Fruit fly (Drosophila melanogaster): ENCODE measurements around the gene Sap-r.

Sap-r gene

DNA sequence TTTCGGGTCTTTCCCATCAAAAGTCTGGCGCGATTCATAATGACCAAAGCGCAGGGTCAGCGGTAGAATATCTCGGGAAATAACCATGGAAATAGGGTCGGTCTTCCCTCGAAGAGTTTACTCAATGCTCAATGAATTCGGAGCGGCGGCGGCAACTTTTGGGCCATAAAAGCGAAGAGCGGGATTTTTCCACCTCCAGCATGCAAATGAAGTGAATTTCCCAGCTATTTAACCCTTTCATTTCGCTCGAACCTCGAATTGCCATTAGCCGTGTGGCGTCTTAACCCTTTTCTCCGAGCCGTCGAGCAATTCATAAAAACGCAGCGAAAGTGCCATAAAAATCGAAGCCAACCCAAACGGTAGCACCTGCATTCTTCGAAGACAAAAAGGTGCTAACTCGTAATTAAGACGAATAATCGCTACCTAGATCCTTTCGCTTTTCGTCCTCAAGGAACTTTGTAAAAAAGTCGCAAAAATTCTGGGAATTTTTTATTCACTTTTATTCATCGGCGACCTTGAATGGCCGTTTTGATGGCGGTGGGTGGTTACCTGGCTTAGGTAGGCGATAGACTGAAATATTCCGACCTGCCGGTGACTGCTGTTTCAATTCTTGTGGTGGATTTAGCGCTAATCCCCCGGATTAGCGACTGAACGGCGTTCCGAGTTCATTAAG lies 39.3 kb downstream of the Sap-r start:
- TF ChIP-seq fd85E (GFP tag; optimal IDR thresholded peaks at IDR 0.05): no peak
- no peak for TF ChIP-seq Hr39 (GFP tag; optimal IDR thresholded peaks at IDR 0.05)
- no peak for TF ChIP-seq CG10669 (GFP tag; optimal IDR thresholded peaks at IDR 0.05)
- no peak for TF ChIP-seq CG11902 (GFP tag; optimal IDR thresholded peaks at IDR 0.05)
- TF ChIP-seq CG32006 (GFP tag; optimal IDR thresholded peaks at IDR 0.05): no peak
- no peak for TF ChIP-seq acj6 (GFP tag; optimal IDR thresholded peaks at IDR 0.05)
- TF ChIP-seq achi (GFP tag; optimal IDR thresholded peaks at IDR 0.05): no peak
- TF ChIP-seq Met (GFP tag; optimal IDR thresholded peaks at IDR 0.05): no peak
- no peak for TF ChIP-seq Eip75B (GFP tag; optimal IDR thresholded peaks at IDR 0.05)
- TF ChIP-seq CG16779 (tag; optimal IDR thresholded peaks at IDR 0.05): no peak
- TF ChIP-seq fd59A (GFP tag; optimal IDR thresholded peaks at IDR 0.05): no peak
- no peak for TF ChIP-seq cyc (GFP tag; optimal IDR thresholded peaks at IDR 0.05)
- no peak for TF ChIP-seq CG8119 (GFP tag; IDR thresholded peaks at IDR 0.05)
- TF ChIP-seq ss (GFP tag; optimal IDR thresholded peaks at IDR 0.05): no peak
- TF ChIP-seq CG10631 (GFP tag; optimal IDR thresholded peaks at IDR 0.05): no peak
- TF ChIP-seq Ets21C (GFP tag; optimal IDR thresholded peaks at IDR 0.05): no peak
- TF ChIP-seq CG4318 (GFP tag; optimal IDR thresholded peaks at IDR 0.05): no peak
- TF ChIP-seq Sox102F (GFP tag; optimal IDR thresholded peaks at IDR 0.05): no peak

DNA sequence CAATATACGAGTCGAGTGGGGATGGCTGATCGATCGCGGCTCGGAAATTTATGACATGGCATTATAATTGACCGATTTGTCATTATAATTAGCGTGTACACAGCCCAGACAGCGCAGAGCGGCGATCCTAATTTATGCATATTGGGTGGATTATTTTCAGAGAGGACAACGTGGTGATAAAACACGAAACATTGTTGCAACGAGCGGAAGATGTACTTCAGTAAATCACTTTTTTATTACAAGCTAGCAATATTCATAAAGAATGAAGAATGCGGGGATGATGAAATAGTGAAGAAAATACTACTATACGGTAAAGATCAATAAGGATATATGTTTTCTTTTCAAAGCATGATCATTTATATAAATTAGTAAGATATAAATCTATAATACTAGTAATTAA lies 44.4 kb downstream of the Sap-r start:
- TF ChIP-seq ss (GFP tag; optimal IDR thresholded peaks at IDR 0.05): no peak
- no peak for TF ChIP-seq CG10669 (GFP tag; optimal IDR thresholded peaks at IDR 0.05)
- peak; percentile 92 for TF ChIP-seq dsx (GFP tag; optimal IDR thresholded peaks at IDR 0.05; ENCODE audit: poor library complexity, severe bottlenecking)

DNA sequence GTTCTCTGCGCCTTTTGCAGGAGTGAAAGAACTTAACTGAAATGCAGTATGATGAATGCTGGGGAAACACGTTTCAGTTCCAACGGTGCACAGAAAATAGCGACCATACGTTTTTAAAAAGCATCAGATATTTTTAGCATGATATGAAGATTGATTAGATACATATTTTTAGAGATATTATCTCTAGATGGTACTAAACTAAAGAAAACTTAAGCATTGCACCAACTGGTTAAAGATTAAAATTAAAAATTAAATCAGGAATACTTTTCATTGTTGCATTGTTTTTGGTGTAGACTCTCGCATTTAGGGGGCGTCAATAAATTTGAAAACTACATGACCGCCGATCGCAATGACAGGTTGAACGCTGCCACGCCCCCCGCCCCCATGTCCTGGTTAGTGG lies 45.2 kb downstream of the Sap-r start:
- no peak for TF ChIP-seq Lpt (GFP tag; optimal IDR thresholded peaks at IDR 0.05)
- peak; percentile 81 for TF ChIP-seq Met (GFP tag; optimal IDR thresholded peaks at IDR 0.05)
- TF ChIP-seq CG6854 (GFP tag; optimal IDR thresholded peaks at IDR 0.05): no peak
- TF ChIP-seq pdm3 (GFP tag; optimal IDR thresholded peaks at IDR 0.05): peak; percentile 47
- peak; percentile 3 for TF ChIP-seq fd59A (GFP tag; optimal IDR thresholded peaks at IDR 0.05)
- 0 out of 3 replicates have a peak, but pooled peaks have one; percentile 42 for TF ChIP-seq CG6163 (GFP tag; IDR thresholded peaks at IDR 0.05)
- TF ChIP-seq Eip75B (GFP tag; optimal IDR thresholded peaks at IDR 0.05): peak; percentile 39
- peak; percentile 43 for TF ChIP-seq CG6792 (GFP tag; optimal IDR thresholded peaks at IDR 0.05)
- TF ChIP-seq Eip93F (GFP tag; optimal IDR thresholded peaks at IDR 0.05): no peak
- no peak for TF ChIP-seq CG7368 (GFP tag; optimal IDR thresholded peaks at IDR 0.05)
- peak; percentile 12; the same call in 1 of the 2 replicates for TF ChIP-seq Gug (GFP tag; IDR thresholded peaks at IDR 0.05)
- peak; percentile 61 for TF ChIP-seq Hr39 (GFP tag; optimal IDR thresholded peaks at IDR 0.05)
- TF ChIP-seq eg (GFP tag; IDR thresholded peaks at IDR 0.05): no peak
- no peak for TF ChIP-seq CG6276 (GFP tag; optimal IDR thresholded peaks at IDR 0.05)
- TF ChIP-seq CG9139 (GFP tag; optimal IDR thresholded peaks at IDR 0.05): no peak
- TF ChIP-seq Hr4 (GFP tag; optimal IDR thresholded peaks at IDR 0.05): no peak
- no peak for TF ChIP-seq CG1621 (tag; optimal IDR thresholded peaks at IDR 0.05)
- no peak for TF ChIP-seq CG8119 (GFP tag; IDR thresholded peaks at IDR 0.05)
- TF ChIP-seq esn (GFP tag; optimal IDR thresholded peaks at IDR 0.05): peak; percentile 78
- no peak for TF ChIP-seq CG16779 (tag; optimal IDR thresholded peaks at IDR 0.05)
- peak; percentile 28 for TF ChIP-seq acj6 (GFP tag; optimal IDR thresholded peaks at IDR 0.05)
- no peak for TF ChIP-seq Sox14 (GFP tag; optimal IDR thresholded peaks at IDR 0.05)
- TF ChIP-seq vri (GFP tag; optimal IDR thresholded peaks at IDR 0.05): no peak
- peak; percentile 86 for TF ChIP-seq Eip78C (GFP tag)
- no peak for TF ChIP-seq CG11294 (GFP tag; IDR thresholded peaks at IDR 0.05)
- TF ChIP-seq CG11902 (GFP tag; optimal IDR thresholded peaks at IDR 0.05): peak; percentile 19
- peak in 1 of 2 experiments; percentile 45 for TF ChIP-seq ss (GFP tag; optimal IDR thresholded peaks at IDR 0.05)
- peak; percentile 58 for TF ChIP-seq Ets21C (GFP tag; optimal IDR thresholded peaks at IDR 0.05)
- TF ChIP-seq cyc (GFP tag; optimal IDR thresholded peaks at IDR 0.05): peak; percentile 53
- no peak for TF ChIP-seq spab (GFP tag; optimal IDR thresholded peaks at IDR 0.05)
- no peak for TF ChIP-seq net (GFP tag; optimal IDR thresholded peaks at IDR 0.05)
- TF ChIP-seq CG31627 (GFP tag; optimal IDR thresholded peaks at IDR 0.05): peak; percentile 65
- TF ChIP-seq CG6808 (GFP tag; optimal IDR thresholded peaks at IDR 0.05): no peak
- TF ChIP-seq Hr38 (GFP tag; optimal IDR thresholded peaks at IDR 0.05): no peak
- peak; percentile 71 for TF ChIP-seq lz (GFP tag; optimal IDR thresholded peaks at IDR 0.05)
- TF ChIP-seq CG8319 (GFP tag; optimal IDR thresholded peaks at IDR 0.05): no peak
- TF ChIP-seq OdsH (GFP tag; optimal IDR thresholded peaks at IDR 0.05): peak; percentile 47
- peak; percentile 93 for TF ChIP-seq svp (GFP tag)
- TF ChIP-seq CG10631 (GFP tag; optimal IDR thresholded peaks at IDR 0.05): peak; percentile 7

All from whole organism, prepupa.